Fruit fly (Drosophila melanogaster) whole organism, wandering third instar larva: Measurements from ENCODE around the gene Rab1.

Experiments used
- Abd-B ChIP-seq: fragments of >200 bp; optimal IDR thresholded peaks from 2 replicates; lab custom pipeline; 2017; ENCODE audit warnings: missing biosample characterization, missing genetic modification characterization
- Dfd ChIP-seq: fragments of >200 bp; optimal IDR thresholded peaks from 2 replicates; lab custom pipeline; 2017; ENCODE audit warnings: missing biosample characterization, missing genetic modification characterization
- Hr78 ChIP-seq: fragments of >200 bp; optimal IDR thresholded peaks from 2 replicates; lab custom pipeline; 2017; ENCODE audit warnings: missing biosample characterization, missing genetic modification characterization
- Hr83 ChIP-seq: fragments of 200-300 bp; sonication (Bioruptor generic); optimal IDR thresholded peaks from 2 replicates; lab custom pipeline; 2016; ENCODE audit warnings: missing biosample characterization, mild to moderate bottlenecking, missing genetic modification characterization, moderate library complexity; ENCODE audit not compliant: poor library complexity, severe bottlenecking
- Rel ChIP-seq, 2 experiments: fragments of 200-800 bp; sonication (Bioruptor generic) in 1 of 2; optimal IDR thresholded peaks; 2 replicates in 1 of 2; 3 replicates in 1 of 2; lab custom pipeline; 2016 to 2019; ENCODE audit warnings: mild to moderate bottlenecking in 2 of 2, missing biosample characterization in 2 of 2, missing genetic modification characterization in 2 of 2, moderate library complexity in 1 of 2
- br ChIP-seq: fragments of 200-800 bp; sonication (Bioruptor generic); optimal IDR thresholded peaks from 2 replicates; lab custom pipeline; 2016; ENCODE audit warnings: missing biosample characterization, missing genetic modification characterization
- brk ChIP-seq: fragments of 200-800 bp; sonication (Bioruptor generic); optimal IDR thresholded peaks from 2 replicates; lab custom pipeline; 2016; ENCODE audit warnings: missing biosample characterization, mild to moderate bottlenecking, missing genetic modification characterization
- dmrt93B ChIP-seq: fragments of 200-800 bp; sonication (Bioruptor generic); optimal IDR thresholded peaks from 2 replicates; lab custom pipeline; 2018; ENCODE audit warnings: missing biosample characterization, mild to moderate bottlenecking, missing genetic modification characterization
- fru ChIP-seq: fragments of 200-800 bp; sonication (Bioruptor generic); optimal IDR thresholded peaks from 3 replicates; lab custom pipeline; 2016; ENCODE audit warnings: missing biosample characterization, mild to moderate bottlenecking, missing genetic modification characterization
- h ChIP-seq: fragments of 200-800 bp; sonication (Bioruptor generic); optimal IDR thresholded peaks from 3 replicates; lab custom pipeline; 2016; ENCODE audit warnings: missing biosample characterization, mild to moderate bottlenecking, missing genetic modification characterization
- lola ChIP-seq: fragments of >200 bp; optimal IDR thresholded peaks from 2 replicates; lab custom pipeline; 2017; ENCODE audit warnings: missing biosample characterization, missing genetic modification characterization
- pan ChIP-seq: fragments of >200 bp; optimal IDR thresholded peaks from 2 replicates; lab custom pipeline; 2017
- psq ChIP-seq: fragments of 200-800 bp; sonication (Bioruptor generic); optimal IDR thresholded peaks from 3 replicates; lab custom pipeline; 2017; ENCODE audit warnings: missing biosample characterization, mild to moderate bottlenecking, missing genetic modification characterization, moderate library complexity
- sage ChIP-seq: fragments of 200-800 bp; sonication (Bioruptor generic); optimal IDR thresholded peaks from 2 replicates; lab custom pipeline; 2016; ENCODE audit warnings: missing biosample characterization, mild to moderate bottlenecking, missing genetic modification characterization

dm6 chr3R:21237099-21237498 is 31.8 kb downstream of the Rab1 start, which contains the start of gene e:
- TF ChIP-seq Hr78 (GFP tag; lab: Kevin White, UChicago), result no peak
- no peak for TF ChIP-seq sage
- no peak for TF ChIP-seq Abd-B (GFP tag; lab: Kevin White, UChicago)
- TF ChIP-seq br (GFP tag; lab: Kevin White, UChicago), result no peak
- no peak for TF ChIP-seq Rel (GFP tag; optimal IDR thresholded peaks at IDR 0.05; lab: Kevin White, UChicago)
- no peak for TF ChIP-seq Rel (tag; optimal IDR thresholded peaks at IDR 0.05; lab: Kevin White, UChicago)
- TF ChIP-seq h (GFP tag; lab: Kevin White, UChicago), result no peak
- TF ChIP-seq pan (lab: Kevin White, UChicago), result no peak
- no peak for TF ChIP-seq Dfd (GFP tag; lab: Kevin White, UChicago)
- TF ChIP-seq psq (GFP tag; lab: Kevin White, UChicago), result no peak
- TF ChIP-seq lola (GFP tag; lab: Kevin White, UChicago), result no peak
- no peak for TF ChIP-seq dmrt93B (GFP tag; lab: Kevin White, UChicago)
- no peak for TF ChIP-seq brk (GFP tag; lab: Kevin White, UChicago)
- no peak for TF ChIP-seq Hr83 (GFP tag; lab: Kevin White, UChicago)
- no peak for TF ChIP-seq fru
